Worm (Caenorhabditis elegans) whole organism, young adult: Measurements from ENCODE around the gene srd-17.

Source experiments
- B0336.3 ChIP-seq: fragments of 200-800 bp; sonication (Bioruptor generic); IDR thresholded peaks from 2 replicates; pipeline ENCODE4 v1.3.6; 2022; ENCODE audit warnings: missing genetic modification characterization, missing compliant biosample characterization
- C06A6.2 ChIP-seq: fragments of 200-800 bp; sonication (Bioruptor generic); conservative IDR thresholded peaks from 2 replicates; pipeline ENCODE4 v1.3.6; 2022; ENCODE audit warnings: missing genetic modification characterization, missing compliant biosample characterization
- F10E7.11 ChIP-seq: sonication (generic microtip); optimal IDR thresholded peaks from 2 replicates; lab custom pipeline; 2017; ENCODE audit warnings: mild to moderate bottlenecking, missing genetic modification characterization, moderate library complexity, missing compliant biosample characterization
- F39B2.1 ChIP-seq: fragments of 200-800 bp; sonication (Bioruptor generic); IDR thresholded peaks from 2 replicates; pipeline ENCODE4 v1.3.6; 2022; ENCODE audit warnings: missing genetic modification reagents, missing genetic modification characterization, missing compliant biosample characterization
- F55B11.4 ChIP-seq: sonication (generic microtip); optimal IDR thresholded peaks from 2 replicates; lab custom pipeline; 2016; ENCODE audit warnings: missing compliant biosample characterization, missing genetic modification characterization, borderline replicate concordance; ENCODE audit not compliant: insufficient read depth
- F57C9.4 ChIP-seq: sonication (generic microtip); optimal IDR thresholded peaks from 2 replicates; lab custom pipeline; 2017; ENCODE audit warnings: mild to moderate bottlenecking, missing genetic modification characterization, missing compliant biosample characterization
- K11D2.4 ChIP-seq: fragments of 200-800 bp; sonication (Bioruptor generic); IDR thresholded peaks from 2 replicates; pipeline ENCODE4 v1.3.6; 2022; ENCODE audit warnings: missing genetic modification reagents, missing genetic modification characterization, missing compliant biosample characterization
- Y53F4B.3 ChIP-seq: fragments of 200-800 bp; sonication (Bioruptor generic); IDR thresholded peaks from 2 replicates; pipeline ENCODE4 v1.3.6; 2022; ENCODE audit warnings: missing genetic modification reagents, missing genetic modification characterization, missing compliant biosample characterization
- ZK185.1 ChIP-seq: sonication (generic microtip); optimal IDR thresholded peaks from 2 replicates; lab custom pipeline; 2016; ENCODE audit warnings: mild to moderate bottlenecking, missing genetic modification characterization, missing compliant biosample characterization; ENCODE audit not compliant: poor library complexity, severe bottlenecking
- akir-1 ChIP-seq: fragments of 200-800 bp; sonication (Bioruptor generic); optimal IDR thresholded peaks from 2 replicates; lab custom pipeline; 2018; ENCODE audit warnings: mild to moderate bottlenecking, missing genetic modification characterization, moderate library complexity, missing compliant biosample characterization
- athp-1 ChIP-seq: sonication (generic microtip); optimal IDR thresholded peaks from 2 replicates; lab custom pipeline; 2017; ENCODE audit warnings: mild to moderate bottlenecking, missing genetic modification characterization, missing compliant biosample characterization
- attf-3 ChIP-seq: fragments of 200-800 bp; sonication (Bioruptor generic); conservative IDR thresholded peaks from 2 replicates; pipeline ENCODE4 v1.3.6; 2022; ENCODE audit warnings: missing genetic modification reagents, missing genetic modification characterization, missing compliant biosample characterization
- bed-2 ChIP-seq: fragments of 200-800 bp; sonication (Bioruptor generic); IDR thresholded peaks from 2 replicates; pipeline ENCODE4 v1.3.6; 2022; ENCODE audit warnings: missing genetic modification reagents, missing genetic modification characterization, missing compliant biosample characterization
- cebp-2 ChIP-seq: fragments of 200-800 bp; sonication (Bioruptor generic); IDR thresholded peaks from 2 replicates; pipeline ENCODE4 v1.3.6; 2022; ENCODE audit warnings: missing genetic modification characterization, missing compliant biosample characterization
- ceh-91 ChIP-seq: fragments of 200-800 bp; sonication (Bioruptor generic); IDR thresholded peaks from 2 replicates; pipeline ENCODE4 v1.3.6; 2022; ENCODE audit warnings: missing genetic modification reagents, missing genetic modification characterization, missing compliant biosample characterization
- chd-7 ChIP-seq: sonication (generic microtip); optimal IDR thresholded peaks from 2 replicates; lab custom pipeline; 2016; ENCODE audit warnings: mild to moderate bottlenecking, missing genetic modification characterization, moderate library complexity, missing compliant biosample characterization
- egl-18 ChIP-seq: fragments of 200-800 bp; sonication (Bioruptor generic); IDR thresholded peaks from 2 replicates; pipeline ENCODE4 v1.3.6; 2022; ENCODE audit warnings: missing genetic modification reagents, missing genetic modification characterization, missing compliant biosample characterization
- egrh-3 ChIP-seq: fragments of 200-800 bp; sonication (Bioruptor generic); IDR thresholded peaks from 2 replicates; pipeline ENCODE4 v1.3.6; 2022; ENCODE audit warnings: missing genetic modification reagents, missing genetic modification characterization, missing compliant biosample characterization
- fkh-3 ChIP-seq: sonication (generic microtip); optimal IDR thresholded peaks from 2 replicates; lab custom pipeline; 2016; ENCODE audit warnings: mild to moderate bottlenecking, missing genetic modification characterization, missing compliant biosample characterization
- gei-17 ChIP-seq: fragments of 200-800 bp; sonication (Bioruptor generic); optimal IDR thresholded peaks from 2 replicates; lab custom pipeline; 2018; ENCODE audit warnings: mild to moderate bottlenecking, missing genetic modification characterization, missing compliant biosample characterization
- hlh-26 ChIP-seq: fragments of 200-800 bp; sonication (Bioruptor generic); conservative IDR thresholded peaks from 2 replicates; pipeline ENCODE4 v1.3.6; 2022; ENCODE audit warnings: missing genetic modification reagents, missing genetic modification characterization, missing compliant biosample characterization
- let-526 ChIP-seq: fragments of 200-800 bp; sonication (Bioruptor generic); IDR thresholded peaks from 2 replicates; pipeline ENCODE4 v1.3.6; 2022; ENCODE audit warnings: missing genetic modification reagents, missing genetic modification characterization, missing compliant biosample characterization
- let-607 ChIP-seq, 2 experiments: fragments of 200-800 bp in 1 of 2; sonication (Bioruptor generic) in 1 of 2; sonication (generic microtip) in 1 of 2; optimal IDR thresholded peaks; 2 replicates each; lab custom pipeline; 2016 to 2018; ENCODE audit warnings: mild to moderate bottlenecking in 2 of 2, missing compliant biosample characterization in 2 of 2, missing genetic modification characterization in 2 of 2, moderate library complexity in 2 of 2, missing genotype in 1 of 2
- lin-35 ChIP-seq, 3 experiments: fragments of 150-350 bp in 2 of 3; sonication (generic microtip) in 1 of 3; optimal IDR thresholded peaks; 2 replicates each; lab custom pipeline; 2014 to 2018; ENCODE audit warnings: missing biosample characterization in 3 of 3, missing genetic modification characterization in 3 of 3, missing genetic modification reagents in 3 of 3
- lin-54 ChIP-seq: fragments of 200-800 bp; sonication (Bioruptor generic); optimal IDR thresholded peaks from 2 replicates; lab custom pipeline; 2018; ENCODE audit warnings: mild to moderate bottlenecking, missing genetic modification characterization, missing compliant biosample characterization
- lsl-1 ChIP-seq: fragments of 200-800 bp; sonication (Bioruptor generic); optimal IDR thresholded peaks from 2 replicates; lab custom pipeline; 2018; ENCODE audit warnings: mild to moderate bottlenecking, missing genetic modification characterization, moderate library complexity, missing compliant biosample characterization
- lsy-27 ChIP-seq: sonication (generic microtip); optimal IDR thresholded peaks from 2 replicates; lab custom pipeline; 2017; ENCODE audit warnings: missing genetic modification characterization, mild to moderate bottlenecking, missing compliant biosample characterization, antibody characterized with exemption, missing genotype, borderline replicate concordance; ENCODE audit not compliant: insufficient read depth
- madf-10 ChIP-seq: sonication (generic microtip); optimal IDR thresholded peaks from 2 replicates; lab custom pipeline; 2016; ENCODE audit warnings: mild to moderate bottlenecking, missing genetic modification characterization, missing compliant biosample characterization
- madf-3 ChIP-seq: fragments of 200-800 bp; sonication (Bioruptor generic); IDR thresholded peaks from 2 replicates; pipeline ENCODE4 v1.3.6; 2022; ENCODE audit warnings: missing genetic modification reagents, missing genetic modification characterization, missing compliant biosample characterization
- madf-6 ChIP-seq: fragments of 200-800 bp; sonication (Bioruptor generic); IDR thresholded peaks from 2 replicates; pipeline ENCODE4 v1.3.6; 2022; ENCODE audit warnings: missing genetic modification reagents, missing genetic modification characterization, missing compliant biosample characterization
- mxl-1 ChIP-seq: sonication (generic microtip); optimal IDR thresholded peaks from 2 replicates; lab custom pipeline; 2016; ENCODE audit warnings: missing genetic modification characterization, missing compliant biosample characterization
- nfyb-1 ChIP-seq: fragments of 200-800 bp; sonication (Bioruptor generic); IDR thresholded peaks from 2 replicates; pipeline ENCODE4 v1.3.6; 2022; ENCODE audit warnings: missing genetic modification reagents, missing genetic modification characterization, missing compliant biosample characterization
- nhr-120 ChIP-seq: fragments of 200-800 bp; sonication (Bioruptor generic); IDR thresholded peaks from 2 replicates; pipeline ENCODE4 v1.3.6; 2022; ENCODE audit warnings: missing genetic modification characterization, missing compliant biosample characterization
- pbrm-1 ChIP-seq: fragments of 200-800 bp; sonication (Bioruptor generic); IDR thresholded peaks from 2 replicates; pipeline ENCODE4 v1.3.6; 2022; ENCODE audit warnings: missing genetic modification reagents, missing genetic modification characterization, missing compliant biosample characterization
- snpc-1.3 ChIP-seq: sonication (generic microtip); optimal IDR thresholded peaks from 2 replicates; lab custom pipeline; 2017; ENCODE audit warnings: missing genetic modification characterization, mild to moderate bottlenecking, missing compliant biosample characterization, antibody characterized with exemption, moderate library complexity, missing genotype, missing genetic modification reagents; ENCODE audit not compliant: insufficient read depth
- snpc-3.4 ChIP-seq: sonication (generic microtip); optimal IDR thresholded peaks from 2 replicates; lab custom pipeline; 2017; ENCODE audit warnings: missing genetic modification characterization, mild to moderate bottlenecking, missing compliant biosample characterization, antibody characterized with exemption, moderate library complexity, missing genotype, missing genetic modification reagents
- tbp1 ChIP-seq: fragments of 200-800 bp; sonication (Bioruptor generic); optimal IDR thresholded peaks from 2 replicates; lab custom pipeline; 2018; ENCODE audit warnings: mild to moderate bottlenecking, missing genetic modification characterization, missing compliant biosample characterization
- xnd-1 ChIP-seq: sonication (generic microtip); optimal IDR thresholded peaks from 2 replicates; lab custom pipeline; 2016; ENCODE audit warnings: missing genotype, missing genetic modification reagents, missing genetic modification characterization, missing compliant biosample characterization
- zfh-2 ChIP-seq: fragments of 200-800 bp; sonication (Bioruptor generic); conservative IDR thresholded peaks from 2 replicates; pipeline ENCODE4 v1.3.6; 2022; ENCODE audit warnings: missing genetic modification reagents, missing genetic modification characterization, missing compliant biosample characterization
- ztf-25 ChIP-seq: fragments of 200-800 bp; sonication (Bioruptor generic); IDR thresholded peaks from 2 replicates; pipeline ENCODE4 v1.3.6; 2022; ENCODE audit warnings: missing genetic modification reagents, missing genetic modification characterization, missing compliant biosample characterization
- ztf-26 ChIP-seq: sonication (generic microtip); optimal IDR thresholded peaks from 2 replicates; lab custom pipeline; 2017; ENCODE audit warnings: missing genetic modification characterization, missing compliant biosample characterization
- ztf-3 ChIP-seq: fragments of 200-800 bp; sonication (Bioruptor generic); optimal IDR thresholded peaks from 2 replicates; lab custom pipeline; 2018; ENCODE audit warnings: mild to moderate bottlenecking, missing genetic modification characterization, missing compliant biosample characterization
- ztf-6 ChIP-seq: fragments of 200-800 bp; sonication (Bioruptor generic); IDR thresholded peaks from 2 replicates; pipeline ENCODE4 v1.3.6; 2022; ENCODE audit warnings: missing genetic modification reagents, missing genetic modification characterization, missing compliant biosample characterization

srd-17 gene

DNA sequence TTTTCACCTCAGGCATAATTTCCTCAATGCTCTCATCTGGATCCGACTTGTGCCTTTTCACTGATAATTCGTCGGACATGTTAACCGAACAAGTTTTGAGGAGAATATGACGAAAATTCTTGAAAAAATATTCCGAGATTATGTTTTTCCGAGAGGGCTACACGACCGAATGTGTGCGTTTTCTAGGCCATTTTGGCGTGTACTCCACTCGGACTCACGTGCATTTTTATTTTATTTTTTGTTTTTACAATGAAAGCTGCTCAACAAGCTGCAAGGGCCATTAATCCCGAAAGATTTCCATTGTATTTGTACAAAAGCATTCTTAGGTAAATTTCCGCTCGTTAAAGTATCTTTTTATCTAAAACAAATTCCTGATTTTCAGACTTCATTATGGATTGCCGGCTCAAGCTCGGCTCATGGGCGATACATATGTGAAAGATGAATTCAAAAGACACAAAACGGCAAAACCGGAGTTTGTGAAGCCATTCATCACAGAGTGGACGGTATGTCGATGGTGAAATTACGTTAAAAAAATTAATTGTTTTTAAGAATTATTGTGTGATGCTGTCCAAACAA is 35.8 kb upstream of the srd-17 start, which contains the start of the genes F25H9.6 and F25H9.7 (continued):
- peak; percentile 79 for TF ChIP-seq madf-6 (GFP tag; lab: Robert Waterston, UW)
- peak; percentile 65 for TF ChIP-seq lin-54 (GFP tag; lab: Kevin White, UChicago)
- no peak for TF ChIP-seq hlh-26 (GFP tag; lab: Robert Waterston, UW)
- TF ChIP-seq pbrm-1 = peak; percentile 70; the same call in 1 of the 2 replicates
- TF ChIP-seq B0336.3 = peak; percentile 57; the same call in 1 of the 2 replicates
- peak; percentile 95 for TF ChIP-seq ZK185.1 (tag; lab: Kevin White, UChicago)
- no peak for TF ChIP-seq gei-17 (GFP tag; lab: Kevin White, UChicago)
- no peak for TF ChIP-seq zfh-2 (GFP tag; lab: Robert Waterston, UW)
- TF ChIP-seq let-607 (tag; optimal IDR thresholded peaks at IDR 0.05; lab: Kevin White, UChicago) = peak in 1 of 2 experiments; percentile 71
- no peak for TF ChIP-seq ztf-3
- TF ChIP-seq F39B2.1 = 0 out of 2 replicates have a peak, but pooled peaks have one; percentile 45
- peak; percentile 22 for TF ChIP-seq F10E7.11 (tag; lab: Kevin White, UChicago)
- TF ChIP-seq F55B11.4 (tag; lab: Kevin White, UChicago) = no peak
- peak; percentile 79 for TF ChIP-seq K11D2.4 (GFP tag; lab: Robert Waterston, UW)
- no peak; the same call in 1 of the 2 replicates for TF ChIP-seq egrh-3 (GFP tag; lab: Robert Waterston, UW)
- TF ChIP-seq madf-10 = peak; percentile 74
- peak; percentile 78 for TF ChIP-seq attf-3
- peak; percentile 44 for TF ChIP-seq xnd-1
- no peak for TF ChIP-seq fkh-3 (tag; lab: Kevin White, UChicago)
- peak; percentile 51; the same call in 1 of the 2 replicates for TF ChIP-seq ceh-91
- peak; percentile 58 for TF ChIP-seq tbp1 (GFP tag; lab: Kevin White, UChicago)
- no peak for TF ChIP-seq Y53F4B.3
- TF ChIP-seq nfyb-1 (GFP tag; lab: Robert Waterston, UW) = peak; percentile 81
- TF ChIP-seq ztf-25 (GFP tag; lab: Robert Waterston, UW) = no peak
- TF ChIP-seq chd-7 (tag; lab: Kevin White, UChicago) = peak; percentile 83
- TF ChIP-seq nhr-120 (GFP tag; lab: Robert Waterston, UW) = 0 out of 2 replicates have a peak, but pooled peaks have one; percentile 58
- peak; percentile 91; the same call in 1 of the 2 replicates for TF ChIP-seq bed-2
- TF ChIP-seq ztf-6 (GFP tag; lab: Robert Waterston, UW) = no peak
- TF ChIP-seq madf-3 (GFP tag; lab: Robert Waterston, UW) = no peak; the same call in 1 of the 2 replicates
- TF ChIP-seq akir-1 (GFP tag; lab: Kevin White, UChicago) = peak; percentile 91
- TF ChIP-seq mxl-1 = no peak
- peak; percentile 52 for TF ChIP-seq lsl-1
- peak; percentile 24 for TF ChIP-seq F57C9.4 (tag; lab: Kevin White, UChicago)
- no peak for TF ChIP-seq cebp-2 (GFP tag; lab: Robert Waterston, UW)
- TF ChIP-seq lin-35 (GFP tag; optimal IDR thresholded peaks at IDR 0.05; lab: Kevin White, UChicago) = peak in 1 of 3 experiments; percentile 64
- no peak for TF ChIP-seq ztf-26 (tag; lab: Kevin White, UChicago)
- no peak for TF ChIP-seq lsy-27 (tag; lab: Kevin White, UChicago)
- TF ChIP-seq C06A6.2 = no peak
- peak; percentile 51 for TF ChIP-seq snpc-3.4 (tag; lab: Kevin White, UChicago)
- peak; percentile 31 for TF ChIP-seq snpc-1.3 (tag; lab: Kevin White, UChicago)
- TF ChIP-seq athp-1 (tag; lab: Kevin White, UChicago) = peak; percentile 79
- peak; percentile 77 for TF ChIP-seq let-526 (GFP tag; lab: Robert Waterston, UW)
- TF ChIP-seq egl-18 (GFP tag; lab: Robert Waterston, UW) = 0 out of 2 replicates have a peak, but pooled peaks have one; percentile 7
